Worm (Caenorhabditis elegans): ENCODE measurements around the gene srab-9.

srab-9 gene

ce11 chrV:3113751-3114150 lies 27.3 kb downstream of the srab-9 start, which contains the start of gene Y73C8C.8:
TSS of gene Y73C8C.8 (minus strand) at chrV:3113851.
- no peak for TF ChIP-seq F13H6.1 (tag; optimal IDR thresholded peaks at IDR 0.05)
- TF ChIP-seq elt-2 (tag; optimal IDR thresholded peaks at IDR 0.05), result no peak
- TF ChIP-seq C08G9.2 (tag; optimal IDR thresholded peaks at IDR 0.05), result no peak
- no peak for TF ChIP-seq sox-4 (tag; optimal IDR thresholded peaks at IDR 0.05)
- TF ChIP-seq eyg-1 (tag; optimal IDR thresholded peaks at IDR 0.05), result no peak
- TF ChIP-seq unc-86 (tag; optimal IDR thresholded peaks at IDR 0.05), result no peak
- no peak for TF ChIP-seq fkh-10 (GFP tag; optimal IDR thresholded peaks at IDR 0.05)
- TF ChIP-seq ceh-30 (tag; optimal IDR thresholded peaks at IDR 0.05), result no peak
- TF ChIP-seq nhr-232 (tag; optimal IDR thresholded peaks at IDR 0.05), result no peak
- no peak for TF ChIP-seq pros-1 (tag; optimal IDR thresholded peaks at IDR 0.05)
- TF ChIP-seq dmd-4 (tag; optimal IDR thresholded peaks at IDR 0.05; ENCODE audit: borderline replicate concordance), result no peak
- no peak for TF ChIP-seq ref-2 (tag; optimal IDR thresholded peaks at IDR 0.05)
- TF ChIP-seq ceh-34 (tag; optimal IDR thresholded peaks at IDR 0.05), result no peak
- no peak for TF ChIP-seq ets-4 (tag; optimal IDR thresholded peaks at IDR 0.05)
- no peak for TF ChIP-seq zip-5 (tag; optimal IDR thresholded peaks at IDR 0.05)
- no peak for TF ChIP-seq syd-9 (tag; optimal IDR thresholded peaks at IDR 0.05)
- no peak for TF ChIP-seq hlh-13 (GFP tag; optimal IDR thresholded peaks at IDR 0.05)
- TF ChIP-seq C38D4.7 (GFP tag; optimal IDR thresholded peaks at IDR 0.05), result no peak
- TF ChIP-seq ceh-9 (tag; optimal IDR thresholded peaks at IDR 0.05), result no peak
- TF ChIP-seq unc-3 (GFP tag; conservative IDR thresholded peaks at IDR 0.05), result no peak
- TF ChIP-seq unc-3 (tag; optimal IDR thresholded peaks at IDR 0.05), result no peak

ce11 chrV:3112198-3112597 lies 28.9 kb downstream of the srab-9 start:
- TF ChIP-seq hlh-30 (tag; optimal IDR thresholded peaks at IDR 0.05; ENCODE audit: insufficient read depth) (no peak), gmeb-2 (tag; optimal IDR thresholded peaks at IDR 0.05) (no peak), ztf-16 (tag; optimal IDR thresholded peaks at IDR 0.05) (no peak), K09A11.1 (tag; optimal IDR thresholded peaks at IDR 0.05; ENCODE audit: insufficient read depth) (no peak), ceh-18 (tag; optimal IDR thresholded peaks at IDR 0.05) (no peak), elt-4 (tag; optimal IDR thresholded peaks at IDR 0.05) (no peak), madf-2 (tag; optimal IDR thresholded peaks at IDR 0.05) (no peak), dmd-4 (tag; optimal IDR thresholded peaks at IDR 0.05; ENCODE audit: borderline replicate concordance) (no peak), ceh-24 (tag; optimal IDR thresholded peaks at IDR 0.05) (no peak), hlh-6 (tag; optimal IDR thresholded peaks at IDR 0.05) (no peak), lin-11 (tag; optimal IDR thresholded peaks at IDR 0.05) (no peak), ceh-45 (GFP tag; IDR thresholded peaks at IDR 0.05) (no peak), unc-55 (GFP tag; optimal IDR thresholded peaks at IDR 0.05) (no peak), sdc-2 (tag; optimal IDR thresholded peaks at IDR 0.05) (no peak), elt-2 (tag; optimal IDR thresholded peaks at IDR 0.05) (no peak)

ce11 chrV:3107450-3107849 lies 33.6 kb downstream of the srab-9 start, which contains the start of gene str-68:
TSS of gene str-68 (minus strand) at chrV:3107550.
- TF ChIP-seq ceh-31 (tag; optimal IDR thresholded peaks at IDR 0.05) (no peak), npax-4 (tag; optimal IDR thresholded peaks at IDR 0.05) (no peak), K02D7.2 (tag; optimal IDR thresholded peaks at IDR 0.05) (no peak), hlh-13 (GFP tag; optimal IDR thresholded peaks at IDR 0.05) (no peak), pha-4 (tag; optimal IDR thresholded peaks at IDR 0.05) (no peak), ceh-34 (tag; optimal IDR thresholded peaks at IDR 0.05) (no peak), unc-3 (GFP tag; conservative IDR thresholded peaks at IDR 0.05) (no peak), unc-3 (tag; optimal IDR thresholded peaks at IDR 0.05) (no peak), nhr-232 (tag; optimal IDR thresholded peaks at IDR 0.05) (no peak), nfya-1 (tag; optimal IDR thresholded peaks at IDR 0.05) (no peak), hlh-30 (tag; optimal IDR thresholded peaks at IDR 0.05; ENCODE audit: insufficient read depth) (no peak), ets-4 (tag; optimal IDR thresholded peaks at IDR 0.05) (no peak), lin-11 (tag; optimal IDR thresholded peaks at IDR 0.05) (no peak), ceh-22 (tag; optimal IDR thresholded peaks at IDR 0.05) (no peak), fkh-10 (GFP tag; optimal IDR thresholded peaks at IDR 0.05) (no peak), eyg-1 (tag; optimal IDR thresholded peaks at IDR 0.05) (no peak), ttx-3 (tag; optimal IDR thresholded peaks at IDR 0.05) (no peak), unc-86 (tag; optimal IDR thresholded peaks at IDR 0.05) (no peak)
